Fruit fly (Drosophila melanogaster) whole organism, embryonic: ENCODE measurements around the gene Peritrophin-A.

Source experiments
- CG10147 ChIP-seq: fragments of 200-800 bp; sonication (Bioruptor generic); optimal IDR thresholded peaks from 2 replicates; lab custom pipeline; 2019; ENCODE audit warnings: missing biosample characterization, mild to moderate bottlenecking, missing genetic modification characterization, moderate library complexity
- CG10431 ChIP-seq: fragments of 200-800 bp; sonication (Bioruptor generic); optimal IDR thresholded peaks from 3 replicates; lab custom pipeline; 2018; ENCODE audit warnings: missing biosample characterization, mild to moderate bottlenecking, missing genetic modification characterization
- CG10654 ChIP-seq: fragments of 200-800 bp; sonication (Bioruptor generic); optimal IDR thresholded peaks from 2 replicates; lab custom pipeline; 2016; ENCODE audit warnings: missing biosample characterization, missing genetic modification characterization
- CG12942 ChIP-seq: fragments of 200-800 bp; sonication (Bioruptor generic); optimal IDR thresholded peaks from 3 replicates; lab custom pipeline; 2016; ENCODE audit warnings: missing biosample characterization, missing genetic modification characterization
- CG14014 ChIP-seq: fragments of 200-800 bp; sonication (Bioruptor generic); IDR thresholded peaks from 2 replicates; pipeline ENCODE4 v1.3.6; 2022; ENCODE audit warnings: missing biosample characterization, missing genetic modification characterization
- CG14710 ChIP-seq: fragments of 200-800 bp; sonication (Bioruptor generic); optimal IDR thresholded peaks from 3 replicates; lab custom pipeline; 2019; ENCODE audit warnings: missing biosample characterization, mild to moderate bottlenecking, missing genetic modification characterization, moderate library complexity
- CG14860 ChIP-seq: fragments of 200-800 bp; sonication (Bioruptor generic); IDR thresholded peaks from 3 replicates; pipeline ENCODE4 v1.3.6; 2022; ENCODE audit warnings: missing biosample characterization, missing genetic modification characterization; ENCODE audit not compliant: partially characterized antibody
- CG15011 ChIP-seq: fragments of 200-800 bp; sonication (Bioruptor generic); optimal IDR thresholded peaks from 3 replicates; lab custom pipeline; 2018; ENCODE audit warnings: missing biosample characterization, mild to moderate bottlenecking, missing genetic modification characterization
- CG16863 ChIP-seq: fragments of 200-800 bp; sonication (Bioruptor generic); optimal IDR thresholded peaks from 3 replicates; lab custom pipeline; 2016; ENCODE audit warnings: missing biosample characterization, missing genetic modification characterization
- CG17829 ChIP-seq: fragments of 200-800 bp; optimal IDR thresholded peaks from 2 replicates; lab custom pipeline; 2019; ENCODE audit warnings: missing biosample characterization, mild to moderate bottlenecking, missing genetic modification characterization, moderate library complexity
- CG2129 ChIP-seq: fragments of 200-800 bp; sonication (Bioruptor generic); IDR thresholded peaks from 2 replicates; pipeline ENCODE4 v1.3.6; 2022; ENCODE audit warnings: missing biosample characterization, missing genetic modification characterization; ENCODE audit not compliant: partially characterized antibody
- CG2199 ChIP-seq: fragments of 200-800 bp; sonication (Bioruptor generic); IDR thresholded peaks from 3 replicates; pipeline ENCODE4 v1.3.6; 2022; ENCODE audit warnings: missing biosample characterization, missing genetic modification characterization
- CG3163 ChIP-seq: fragments of 200-800 bp; sonication (Bioruptor generic); optimal IDR thresholded peaks from 3 replicates; lab custom pipeline; 2016; ENCODE audit warnings: missing biosample characterization, missing genetic modification characterization
- CG3281 ChIP-seq: fragments of 200-800 bp; sonication (Bioruptor generic); optimal IDR thresholded peaks from 3 replicates; lab custom pipeline; 2017; ENCODE audit warnings: missing biosample characterization, mild to moderate bottlenecking, missing genetic modification characterization
- CG43689 ChIP-seq: fragments of 200-800 bp; sonication (Bioruptor generic); IDR thresholded peaks from 2 replicates; pipeline ENCODE4 v1.3.6; 2022; ENCODE audit warnings: missing biosample characterization, missing genetic modification characterization
- CG4404 ChIP-seq: fragments of 200-800 bp; sonication (Bioruptor generic); IDR thresholded peaks from 2 replicates; pipeline ENCODE4 v1.3.6; 2022; ENCODE audit warnings: missing biosample characterization, missing genetic modification characterization
- CG6683 ChIP-seq: fragments of 200-800 bp; sonication (Bioruptor generic); optimal IDR thresholded peaks from 2 replicates; lab custom pipeline; 2017; ENCODE audit warnings: missing biosample characterization, mild to moderate bottlenecking, missing genetic modification characterization, missing genetic modification reagents
- CG7372 ChIP-seq: fragments of 200-800 bp; sonication (Bioruptor generic); IDR thresholded peaks from 2 replicates; pipeline ENCODE4 v1.3.6; 2022; ENCODE audit warnings: missing biosample characterization, missing genetic modification characterization
- CG7839 ChIP-seq: fragments of 200-800 bp; sonication (Bioruptor generic); optimal IDR thresholded peaks from 3 replicates; lab custom pipeline; 2018; ENCODE audit warnings: missing biosample characterization, mild to moderate bottlenecking, missing genetic modification characterization, moderate library complexity
- CG7963 ChIP-seq: fragments of 200-800 bp; sonication (Bioruptor generic); IDR thresholded peaks from 3 replicates; pipeline ENCODE4 v1.3.6; 2022; ENCODE audit warnings: missing biosample characterization, missing genetic modification characterization; ENCODE audit not compliant: partially characterized antibody
- D19A ChIP-seq: fragments of 200-800 bp; optimal IDR thresholded peaks from 3 replicates; lab custom pipeline; 2019; ENCODE audit warnings: missing biosample characterization, mild to moderate bottlenecking, missing genetic modification characterization, moderate library complexity
- ERR ChIP-seq: fragments of 200-800 bp; sonication (Bioruptor generic); optimal IDR thresholded peaks from 2 replicates; lab custom pipeline; 2016; ENCODE audit warnings: missing biosample characterization, missing genetic modification characterization
- GATAe ChIP-seq: fragments of 200-800 bp; sonication (Bioruptor generic); conservative IDR thresholded peaks from 2 replicates; pipeline ENCODE4 v1.3.6; 2022; ENCODE audit warnings: missing biosample characterization, missing genetic modification characterization
- Meics ChIP-seq: fragments of 200-800 bp; sonication (Bioruptor generic); optimal IDR thresholded peaks from 2 replicates; lab custom pipeline; 2017; ENCODE audit warnings: missing biosample characterization, mild to moderate bottlenecking, missing genetic modification characterization
- Nf-YC ChIP-seq: fragments of 200-800 bp; optimal IDR thresholded peaks from 3 replicates; lab custom pipeline; 2019; ENCODE audit warnings: missing biosample characterization, mild to moderate bottlenecking, missing genetic modification characterization, moderate library complexity
- Ravus ChIP-seq: fragments of 200-800 bp; sonication (Bioruptor generic); IDR thresholded peaks from 2 replicates; pipeline ENCODE4 v1.3.6; 2022; ENCODE audit warnings: missing biosample characterization, missing genetic modification characterization
- Taf1 ChIP-seq: fragments of 200-800 bp; sonication (Bioruptor generic); IDR thresholded peaks from 2 replicates; pipeline ENCODE4 v1.3.6; 2022; ENCODE audit warnings: missing biosample characterization, missing genetic modification characterization
- ara ChIP-seq: fragments of 200-800 bp; sonication (Bioruptor generic); IDR thresholded peaks from 2 replicates; pipeline ENCODE4 v1.3.6; 2022; ENCODE audit warnings: missing biosample characterization, missing genetic modification characterization
- bowl ChIP-seq: fragments of 200-800 bp; sonication (Bioruptor generic); IDR thresholded peaks from 2 replicates; pipeline ENCODE4 v1.3.6; 2022; ENCODE audit warnings: missing biosample characterization, missing genetic modification characterization
- cg ChIP-seq: fragments of 200-800 bp; sonication (Bioruptor generic); optimal IDR thresholded peaks from 3 replicates; lab custom pipeline; 2019; ENCODE audit warnings: missing biosample characterization, mild to moderate bottlenecking, missing genetic modification characterization, moderate library complexity
- chinmo ChIP-seq: fragments of 200-800 bp; sonication (Bioruptor generic); IDR thresholded peaks from 4 replicates; pipeline ENCODE4 v1.3.6; 2022; ENCODE audit warnings: missing biosample characterization, missing genetic modification characterization; ENCODE audit not compliant: partially characterized antibody
- croc ChIP-seq: fragments of 200-800 bp; sonication (Bioruptor generic); conservative IDR thresholded peaks from 3 replicates; pipeline ENCODE4 v1.3.6; 2022; ENCODE audit warnings: missing biosample characterization, missing genetic modification characterization
- da ChIP-seq: fragments of 200-800 bp; sonication (Bioruptor generic); optimal IDR thresholded peaks from 2 replicates; lab custom pipeline; 2016; ENCODE audit warnings: missing biosample characterization, missing genetic modification characterization
- disco-r ChIP-seq: fragments of 200-800 bp; sonication (Bioruptor generic); optimal IDR thresholded peaks from 2 replicates; lab custom pipeline; 2016; ENCODE audit warnings: missing biosample characterization, missing genetic modification characterization
- dm ChIP-seq: fragments of 200-800 bp; sonication (Bioruptor generic); optimal IDR thresholded peaks from 3 replicates; lab custom pipeline; 2016; ENCODE audit warnings: missing biosample characterization, missing genetic modification characterization
- ewg ChIP-seq: fragments of 200-800 bp; sonication (Bioruptor generic); optimal IDR thresholded peaks from 3 replicates; lab custom pipeline; 2017; ENCODE audit warnings: mild to moderate bottlenecking, missing biosample characterization, missing genetic modification reagents, missing genetic modification characterization
- fd102C ChIP-seq: fragments of 200-800 bp; sonication (Bioruptor generic); optimal IDR thresholded peaks from 2 replicates; lab custom pipeline; 2018; ENCODE audit warnings: missing biosample characterization, mild to moderate bottlenecking, missing genetic modification characterization, moderate library complexity
- gsb ChIP-seq: fragments of 200-800 bp; sonication (Bioruptor generic); IDR thresholded peaks from 2 replicates; pipeline ENCODE4 v1.3.6; 2022; ENCODE audit warnings: missing biosample characterization, missing genetic modification characterization
- nerfin-1 ChIP-seq: fragments of 200-800 bp; sonication (Bioruptor generic); optimal IDR thresholded peaks from 3 replicates; lab custom pipeline; 2019; ENCODE audit warnings: missing biosample characterization, mild to moderate bottlenecking, missing genetic modification characterization, moderate library complexity
- pan ChIP-seq, 4 experiments: fragments of >200 bp in 3 of 4; fragments of 200-800 bp in 1 of 4; sonication (Bioruptor generic) in 1 of 4; optimal IDR thresholded peaks in 3 of 4; IDR thresholded peaks in 1 of 4; 2 replicates each; pipeline versions ENCODE4 v1.3.6 to Lab custom; 2017 to 2022; ENCODE audit warnings: missing biosample characterization in 2 of 4, missing genetic modification characterization in 2 of 4, mixed read lengths in 1 of 4
- shn ChIP-seq: fragments of 200-800 bp; sonication (Bioruptor generic); optimal IDR thresholded peaks from 3 replicates; lab custom pipeline; 2016; ENCODE audit warnings: missing biosample characterization, missing genetic modification characterization
- sob ChIP-seq: fragments of 200-800 bp; sonication (Bioruptor generic); IDR thresholded peaks from 2 replicates; pipeline ENCODE4 v1.3.6; 2022; ENCODE audit warnings: missing biosample characterization, missing genetic modification characterization
- unpg ChIP-seq: fragments of 200-800 bp; sonication (Bioruptor generic); optimal IDR thresholded peaks from 3 replicates; lab custom pipeline; 2018; ENCODE audit warnings: missing biosample characterization, mild to moderate bottlenecking, missing genetic modification characterization, moderate library complexity

Gene Peritrophin-A

DNA sequence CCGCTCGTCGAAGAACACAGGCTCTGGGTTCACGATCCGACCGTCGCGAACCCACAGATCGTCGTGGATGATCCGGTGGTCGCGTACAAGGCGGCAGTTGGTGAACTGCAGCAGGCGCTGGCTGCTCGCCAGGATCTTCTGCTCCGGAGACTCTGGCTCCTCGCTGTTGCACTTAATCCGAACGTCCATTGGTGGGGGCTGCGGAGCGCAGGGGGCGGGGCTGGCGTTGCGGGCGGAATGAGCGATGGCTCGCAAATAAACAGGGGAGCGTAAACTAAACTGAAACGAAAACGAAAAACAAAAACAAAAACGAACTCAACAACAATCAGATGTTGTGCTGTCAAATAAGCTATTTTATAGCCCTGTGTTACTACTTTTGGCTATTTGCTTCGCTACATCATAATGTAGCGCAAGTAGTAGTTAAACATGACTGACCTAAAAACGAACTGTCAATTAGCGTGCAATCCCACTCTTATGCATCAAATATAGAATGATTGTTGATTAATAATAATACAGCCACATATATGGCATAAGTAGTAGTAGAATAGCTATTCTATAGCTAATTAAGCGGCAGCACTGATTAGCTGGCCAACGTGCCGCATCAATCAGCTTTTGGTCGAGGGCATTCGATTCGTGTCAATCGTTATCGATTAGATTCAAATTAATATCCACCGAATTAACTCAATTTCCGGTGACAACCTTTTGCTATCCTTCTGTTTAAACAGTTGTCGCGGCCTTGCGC is 12.6 kb downstream of the Peritrophin-A start, which contains the start of gene CG17065 (continued):
- TF ChIP-seq CG4404 (GFP tag; lab: Robert Waterston, UW), result no peak
- no peak for TF ChIP-seq CG14014 (GFP tag; lab: Robert Waterston, UW)
- TF ChIP-seq bowl (GFP tag; lab: Robert Waterston, UW), result no peak
- TF ChIP-seq sob (GFP tag; lab: Robert Waterston, UW), result peak; percentile 35; the same call in 1 of the 2 replicates
- TF ChIP-seq pan (optimal IDR thresholded peaks at IDR 0.05; lab: Kevin White, UChicago), result no peak
- peak in 1 of 2 experiments; percentile 22 for TF ChIP-seq pan (GFP tag; optimal IDR thresholded peaks at IDR 0.05 in 1 of 2, IDR thresholded peaks at IDR 0.05 in 1 of 2)
- no peak for TF ChIP-seq CG10654 (GFP tag; lab: Kevin White, UChicago)
- TF ChIP-seq da, result no peak
- no peak for TF ChIP-seq nerfin-1 (tag; lab: Kevin White, UChicago)
- TF ChIP-seq ewg (GFP tag; lab: Kevin White, UChicago), result no peak
- no peak for TF ChIP-seq CG10431 (GFP tag; lab: Kevin White, UChicago)
- no peak for TF ChIP-seq CG7372 (GFP tag; lab: Robert Waterston, UW)
- TF ChIP-seq chinmo (GFP tag; lab: Robert Waterston, UW), result no peak
- TF ChIP-seq Nf-YC, result no peak
- TF ChIP-seq CG6683, result no peak
- TF ChIP-seq CG3163 (GFP tag; lab: Kevin White, UChicago), result no peak
- TF ChIP-seq CG14710 (tag; lab: Kevin White, UChicago), result peak; percentile 61
- TF ChIP-seq CG2199, result no peak
- TF ChIP-seq CG3281 (GFP tag; lab: Kevin White, UChicago), result peak; percentile 19
- no peak for TF ChIP-seq cg (GFP tag; lab: Kevin White, UChicago)
- TF ChIP-seq Ravus (GFP tag; lab: Robert Waterston, UW), result no peak
- 0 out of 3 replicates have a peak, but pooled peaks have one; percentile 47 for TF ChIP-seq CG14860 (GFP tag; lab: Robert Waterston, UW)
- no peak for TF ChIP-seq D19A (tag; lab: Kevin White, UChicago)
- no peak for TF ChIP-seq fd102C (GFP tag; lab: Kevin White, UChicago)
- TF ChIP-seq CG15011 (GFP tag; lab: Kevin White, UChicago), result no peak
- TF ChIP-seq CG2129 (GFP tag; lab: Robert Waterston, UW), result no peak
- 0 out of 2 replicates have a peak, but pooled peaks have one; percentile 11 for TF ChIP-seq GATAe (GFP tag; lab: Robert Waterston, UW)
- no peak for TF ChIP-seq CG43689 (GFP tag; lab: Robert Waterston, UW)
- no peak for TF ChIP-seq gsb (GFP tag; lab: Robert Waterston, UW)
- no peak for TF ChIP-seq ara (GFP tag; lab: Robert Waterston, UW)
- no peak for TF ChIP-seq croc (GFP tag; lab: Robert Waterston, UW)
- peak; percentile 41; the same call in 1 of the 3 replicates for TF ChIP-seq CG7963 (GFP tag; lab: Robert Waterston, UW)
- TF ChIP-seq Meics (GFP tag; lab: Kevin White, UChicago), result peak; percentile 35
- no peak for TF ChIP-seq Taf1 (GFP tag; lab: Robert Waterston, UW)
- peak; percentile 32 for TF ChIP-seq CG17829
- TF ChIP-seq CG16863 (GFP tag; lab: Kevin White, UChicago), result no peak
- TF ChIP-seq disco-r (GFP tag; lab: Kevin White, UChicago), result no peak
- no peak for TF ChIP-seq unpg (GFP tag; lab: Kevin White, UChicago)
- TF ChIP-seq CG10147, result peak; percentile 39
- no peak for TF ChIP-seq ERR (GFP tag; lab: Kevin White, UChicago)
- TF ChIP-seq shn (GFP tag; lab: Kevin White, UChicago), result peak; percentile 29
- TF ChIP-seq CG12942 (GFP tag; lab: Kevin White, UChicago), result no peak
- TF ChIP-seq dm (GFP tag; lab: Kevin White, UChicago), result peak; percentile 10
- peak; percentile 31 for TF ChIP-seq CG7839 (tag; lab: Kevin White, UChicago)
